Fruit fly (Drosophila melanogaster) whole organism, pupa: ENCODE data around the gene CG1265.

ENCODE experiments used
- CG4496 ChIP-seq: fragments of 200-800 bp; sonication (Bioruptor generic); IDR thresholded peaks from 3 replicates; pipeline ENCODE4 v1.3.6; 2022; ENCODE audit warnings: missing biosample characterization, missing genetic modification characterization
- Pif1A ChIP-seq: fragments of 200-800 bp; sonication (Bioruptor generic); optimal IDR thresholded peaks from 3 replicates; lab custom pipeline; 2016; ENCODE audit warnings: missing biosample characterization, missing genetic modification characterization
- Snoo ChIP-seq: fragments of 200-800 bp; sonication (Bioruptor generic); optimal IDR thresholded peaks from 3 replicates; lab custom pipeline; 2017; ENCODE audit warnings: missing biosample characterization, mild to moderate bottlenecking, missing genetic modification characterization, inconsistent platforms
- rn ChIP-seq: fragments of 200-800 bp; sonication (Bioruptor generic); IDR thresholded peaks from 2 replicates; pipeline ENCODE4 v1.3.6; 2022; ENCODE audit warnings: missing biosample characterization, missing genetic modification characterization

DNA sequence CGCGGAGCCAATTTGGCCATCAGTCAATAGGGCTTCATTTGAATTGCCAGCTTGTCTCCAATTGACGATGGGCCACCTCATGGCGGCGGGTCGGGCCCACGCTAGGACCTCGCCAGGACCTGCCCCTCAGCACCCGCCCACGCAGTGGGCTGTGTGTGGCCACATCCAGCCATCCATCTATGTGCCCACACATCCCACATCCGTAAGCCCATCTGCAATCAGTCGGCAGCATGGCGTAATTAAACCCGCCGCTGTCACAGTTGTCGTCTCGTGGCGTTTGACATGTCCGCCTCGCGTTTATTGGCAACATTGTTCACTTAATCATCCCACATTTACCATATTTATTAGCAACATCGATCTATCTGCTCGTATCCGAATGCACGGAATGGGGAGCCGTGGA lies 16.4 kb upstream of the CG1265 start:
- TF ChIP-seq CG4496 (GFP tag; lab: Robert Waterston, UW): no peak
- no peak for TF ChIP-seq rn (GFP tag; lab: Robert Waterston, UW)
- TF ChIP-seq Snoo (tag; lab: Kevin White, UChicago): no peak
- no peak for TF ChIP-seq Pif1A (GFP tag; lab: Kevin White, UChicago)
